Fruit fly (Drosophila melanogaster) Kc167 (cell line): ENCODE data around the gene mthl11.

Experiments used
- Myc ChIP-seq: fragments of >200 bp; optimal IDR thresholded peaks from 2 replicates; lab custom pipeline; 2017; ENCODE audit warnings: missing external identifiers
- Sin3A ChIP-seq: fragments of >200 bp; optimal IDR thresholded peaks from 2 replicates; lab custom pipeline; 2018; ENCODE audit warnings: missing external identifiers
- insv ChIP-seq: fragments of >200 bp; optimal IDR thresholded peaks from 3 replicates; lab custom pipeline; 2018; ENCODE audit warnings: missing external identifiers
- psq ChIP-seq: fragments of >200 bp; optimal IDR thresholded peaks from 2 replicates; lab custom pipeline; 2017; ENCODE audit warnings: missing external identifiers
- ttk ChIP-seq: sonication (Bioruptor generic); optimal IDR thresholded peaks from 2 replicates; lab custom pipeline; 2017; ENCODE audit warnings: missing external identifiers

- no peak for TF ChIP-seq insv (lab: Kevin White, UChicago)
- TF ChIP-seq psq: no peak
- no peak for TF ChIP-seq Sin3A (lab: Kevin White, UChicago)
- TF ChIP-seq ttk (lab: Kevin White, UChicago): no peak
- no peak for TF ChIP-seq Myc
Measured at dm6 chr3R:10434489-10434888, 33.7 kb downstream of the mthl11 start, which contains the start of gene Cyp12e1.
